Fruit fly (Drosophila melanogaster) whole organism, prepupa: ENCODE results near the gene Ilp1.

Source experiments
- Blimp-1 ChIP-seq: fragments of 200-800 bp; sonication (Bioruptor generic); optimal IDR thresholded peaks from 3 replicates; lab custom pipeline; 2017; ENCODE audit warnings: missing biosample characterization, missing genetic modification characterization, mild to moderate bottlenecking, moderate library complexity, missing genetic modification reagents
- CG10669 ChIP-seq: fragments of 200-800 bp; sonication (Bioruptor generic); optimal IDR thresholded peaks from 3 replicates; lab custom pipeline; 2018; ENCODE audit warnings: missing biosample characterization, mild to moderate bottlenecking, missing genetic modification characterization, moderate library complexity
- CG11762 ChIP-seq: fragments of 200-800 bp; sonication (Bioruptor generic); optimal IDR thresholded peaks from 3 replicates; lab custom pipeline; 2016; ENCODE audit warnings: missing biosample characterization, missing genetic modification characterization; ENCODE audit not compliant: insufficient read depth
- CG15336 ChIP-seq: fragments of 200-800 bp; sonication (Bioruptor generic); IDR thresholded peaks from 2 replicates; pipeline ENCODE4 v1.3.6; 2022; ENCODE audit warnings: missing biosample characterization, missing genetic modification characterization
- CG1621 ChIP-seq: fragments of 200-800 bp; sonication (Bioruptor generic); optimal IDR thresholded peaks from 3 replicates; lab custom pipeline; 2018; ENCODE audit warnings: missing biosample characterization, mild to moderate bottlenecking, missing genetic modification characterization
- CG16779 ChIP-seq: fragments of 200-800 bp; sonication (Bioruptor generic); optimal IDR thresholded peaks from 3 replicates; lab custom pipeline; 2017; ENCODE audit warnings: missing biosample characterization, mild to moderate bottlenecking, missing genetic modification characterization
- CG3032 ChIP-seq: fragments of 200-800 bp; optimal IDR thresholded peaks from 2 replicates; lab custom pipeline; 2019; ENCODE audit warnings: missing biosample characterization, mild to moderate bottlenecking, missing genetic modification characterization, moderate library complexity
- CG31627 ChIP-seq: fragments of 200-800 bp; sonication (Bioruptor generic); optimal IDR thresholded peaks from 3 replicates; lab custom pipeline; 2016; ENCODE audit warnings: missing biosample characterization, missing genetic modification characterization
- CG32006 ChIP-seq: fragments of 200-800 bp; sonication (Bioruptor generic); optimal IDR thresholded peaks from 3 replicates; lab custom pipeline; 2017; ENCODE audit warnings: missing biosample characterization, mild to moderate bottlenecking, missing genetic modification characterization
- CG34406 ChIP-seq: fragments of 200-800 bp; sonication (Bioruptor generic); optimal IDR thresholded peaks from 3 replicates; lab custom pipeline; 2016; ENCODE audit warnings: missing biosample characterization, missing genetic modification characterization
- CG3919 ChIP-seq: fragments of 200-800 bp; sonication (Bioruptor generic); optimal IDR thresholded peaks from 3 replicates; lab custom pipeline; 2016; ENCODE audit warnings: missing biosample characterization, missing genetic modification characterization
- CG6163 ChIP-seq: fragments of 200-800 bp; sonication (Bioruptor generic); IDR thresholded peaks from 3 replicates; pipeline ENCODE4 v1.3.6; 2022; ENCODE audit warnings: missing biosample characterization, missing genetic modification characterization
- CG6276 ChIP-seq: fragments of 200-800 bp; sonication (Bioruptor generic); optimal IDR thresholded peaks from 2 replicates; lab custom pipeline; 2017; ENCODE audit warnings: missing biosample characterization, mild to moderate bottlenecking, missing genetic modification characterization
- CG6792 ChIP-seq: fragments of 200-800 bp; sonication (Bioruptor generic); optimal IDR thresholded peaks from 3 replicates; lab custom pipeline; 2016; ENCODE audit warnings: missing biosample characterization, missing genetic modification characterization
- CG7368 ChIP-seq: fragments of 200-800 bp; sonication (Bioruptor generic); optimal IDR thresholded peaks from 3 replicates; lab custom pipeline; 2016; ENCODE audit warnings: missing biosample characterization, missing genetic modification characterization
- CG8119 ChIP-seq: fragments of 200-800 bp; sonication (Bioruptor generic); IDR thresholded peaks from 3 replicates; pipeline ENCODE4 v1.3.6; 2022; ENCODE audit warnings: missing biosample characterization, missing genetic modification characterization
- CG8319 ChIP-seq: fragments of 200-800 bp; sonication (Bioruptor generic); optimal IDR thresholded peaks from 3 replicates; lab custom pipeline; 2016; ENCODE audit warnings: missing biosample characterization, missing genetic modification characterization
- CG8632 ChIP-seq: fragments of 200-800 bp; sonication (Bioruptor generic); optimal IDR thresholded peaks from 3 replicates; lab custom pipeline; 2016; ENCODE audit warnings: missing biosample characterization, missing genetic modification characterization
- Hr38 ChIP-seq: sonication (Bioruptor generic); optimal IDR thresholded peaks from 2 replicates; lab custom pipeline; 2016; ENCODE audit warnings: missing biosample characterization, missing genetic modification characterization
- Lpt ChIP-seq: fragments of 200-800 bp; sonication (Bioruptor generic); optimal IDR thresholded peaks from 3 replicates; lab custom pipeline; 2016; ENCODE audit warnings: missing biosample characterization, missing genetic modification characterization
- Met ChIP-seq: fragments of 200-800 bp; sonication (Bioruptor generic); optimal IDR thresholded peaks from 3 replicates; lab custom pipeline; 2016; ENCODE audit warnings: missing biosample characterization, missing genetic modification characterization
- OdsH ChIP-seq: fragments of 200-800 bp; sonication (Bioruptor generic); optimal IDR thresholded peaks from 3 replicates; lab custom pipeline; 2016; ENCODE audit warnings: missing biosample characterization, missing genetic modification characterization
- Smox ChIP-seq: fragments of 200-800 bp; sonication (Bioruptor generic); optimal IDR thresholded peaks from 3 replicates; lab custom pipeline; 2016; ENCODE audit warnings: missing biosample characterization, missing genetic modification characterization
- achi ChIP-seq: fragments of 200-800 bp; sonication (Bioruptor generic); optimal IDR thresholded peaks from 3 replicates; lab custom pipeline; 2016; ENCODE audit warnings: missing biosample characterization, missing genetic modification characterization
- dac ChIP-seq: fragments of 200-800 bp; sonication (Bioruptor generic); optimal IDR thresholded peaks from 2 replicates; lab custom pipeline; 2017; ENCODE audit warnings: missing biosample characterization, mild to moderate bottlenecking, missing genetic modification characterization
- dsx ChIP-seq: fragments of 200-800 bp; optimal IDR thresholded peaks from 3 replicates; lab custom pipeline; 2019; ENCODE audit warnings: missing biosample characterization, mild to moderate bottlenecking, missing genetic modification characterization, moderate library complexity; ENCODE audit not compliant: poor library complexity, severe bottlenecking
- eg ChIP-seq: fragments of 200-800 bp; sonication (Bioruptor generic); IDR thresholded peaks from 3 replicates; pipeline ENCODE4 v1.3.6; 2022; ENCODE audit warnings: missing biosample characterization, missing genetic modification characterization
- esn ChIP-seq: fragments of 200-800 bp; sonication (Bioruptor generic); optimal IDR thresholded peaks from 2 replicates; lab custom pipeline; 2016; ENCODE audit warnings: missing biosample characterization, mild to moderate bottlenecking, missing genetic modification characterization, moderate library complexity
- fd59A ChIP-seq: fragments of 200-800 bp; sonication (Bioruptor generic); optimal IDR thresholded peaks from 2 replicates; lab custom pipeline; 2017; ENCODE audit warnings: missing biosample characterization, mild to moderate bottlenecking, missing genetic modification characterization, missing genetic modification reagents
- fkh ChIP-seq: fragments of 200-800 bp; sonication (Bioruptor generic); optimal IDR thresholded peaks from 3 replicates; lab custom pipeline; 2017; ENCODE audit warnings: missing biosample characterization, mild to moderate bottlenecking, missing genetic modification characterization, moderate library complexity
- lz ChIP-seq: fragments of 200-800 bp; sonication (Bioruptor generic); optimal IDR thresholded peaks from 3 replicates; lab custom pipeline; 2016; ENCODE audit warnings: missing biosample characterization, missing genetic modification characterization
- svp ChIP-seq: fragments of 200-800 bp; sonication (Bioruptor generic); peaks from one replicate; lab custom pipeline; 2016; ENCODE audit warnings: missing biosample characterization, missing genetic modification characterization

The Ilp1 gene

dm6 chr3L:9797587-9797986 is 633 bp upstream of the Ilp1 start, which contains the start of gene Zasp67:
Gene Zasp67 (minus strand): TSS chr3L:9797687.
- TF ChIP-seq CG6792 = no peak

dm6 chr3L:9799398-9799797 is 1.2 kb downstream of the Ilp1 start, which contains the start of gene Ilp2:
Gene Ilp2 (plus strand): TSS chr3L:9799698.
- TF ChIP-seq Blimp-1 (GFP tag; lab: Kevin White, UChicago) = no peak
- TF ChIP-seq esn = no peak
- TF ChIP-seq CG8632 (GFP tag; lab: Kevin White, UChicago) = no peak
- no peak for TF ChIP-seq CG6792
- TF ChIP-seq OdsH = no peak
- TF ChIP-seq lz (GFP tag; lab: Kevin White, UChicago) = no peak
- no peak for TF ChIP-seq fd59A (GFP tag; lab: Kevin White, UChicago)

dm6 chr3L:9802020-9802419 is 3.8 kb downstream of the Ilp1 start, which contains the start of gene Ilp3:
Gene Ilp3 (minus strand): TSS chr3L:9802120.
- TF ChIP-seq CG6276 (GFP tag; lab: Kevin White, UChicago) (no peak), CG3032 (tag; lab: Kevin White, UChicago) (no peak), Smox (GFP tag; lab: Kevin White, UChicago) (no peak), CG8119 (GFP tag; lab: Robert Waterston, UW) (no peak), OdsH (no peak), CG32006 (no peak), CG8632 (GFP tag; lab: Kevin White, UChicago) (no peak), achi (GFP tag; lab: Kevin White, UChicago) (no peak), CG11762 (GFP tag; lab: Kevin White, UChicago) (no peak), CG3919 (GFP tag; lab: Kevin White, UChicago) (no peak)
- TF ChIP-seq, all 60 proteins: peak for 0

dm6 chr3L:9804125-9804524 is 5.9 kb downstream of the Ilp1 start, which contains the start of gene Ilp4:
Gene Ilp4 (minus strand): TSS chr3L:9804263.
- no peak for TF ChIP-seq CG7368 (GFP tag; lab: Kevin White, UChicago)
- no peak for TF ChIP-seq CG8319 (GFP tag; lab: Kevin White, UChicago)
- TF ChIP-seq Hr38 = no peak
- TF ChIP-seq CG3032 (tag; lab: Kevin White, UChicago) = no peak
- no peak for TF ChIP-seq CG31627 (GFP tag; lab: Kevin White, UChicago)

dm6 chr3L:9813345-9813897 is 15.2 kb downstream of the Ilp1 start, which contains the start of gene CG43897:
Gene CG43897 (plus strand): TSS chr3L:9813847.
- TF ChIP-seq OdsH (no peak), CG8632 (GFP tag; lab: Kevin White, UChicago) (no peak), CG6163 (GFP tag; lab: Robert Waterston, UW) (no peak), achi (GFP tag; lab: Kevin White, UChicago) (no peak), CG16779 (no peak), svp (GFP tag; lab: Kevin White, UChicago) (no peak), Met (no peak), CG1621 (tag; lab: Kevin White, UChicago) (no peak)

- no peak for TF ChIP-seq CG34406 (GFP tag; lab: Kevin White, UChicago)
- peak; percentile 2 for TF ChIP-seq CG6276 (GFP tag; lab: Kevin White, UChicago)
- no peak for TF ChIP-seq fkh (GFP tag; lab: Kevin White, UChicago)
- TF ChIP-seq eg (GFP tag; lab: Robert Waterston, UW) = peak; percentile 84
- TF ChIP-seq CG10669 = no peak
- peak; percentile 17 for TF ChIP-seq Lpt
- no peak for TF ChIP-seq OdsH
- no peak for TF ChIP-seq dsx (GFP tag; lab: Kevin White, UChicago)
- no peak for TF ChIP-seq esn
- no peak for TF ChIP-seq CG3919 (GFP tag; lab: Kevin White, UChicago)
- 0 out of 3 replicates have a peak, but pooled peaks have one; percentile 26 for TF ChIP-seq CG6163 (GFP tag; lab: Robert Waterston, UW)
- TF ChIP-seq CG11762 (GFP tag; lab: Kevin White, UChicago) = no peak
- peak; percentile 47 for TF ChIP-seq CG8119 (GFP tag; lab: Robert Waterston, UW)
- peak; percentile 52; the same call in 1 of the 2 replicates for TF ChIP-seq CG15336 (GFP tag; lab: Robert Waterston, UW)
- no peak for TF ChIP-seq dac (GFP tag; lab: Kevin White, UChicago)
- TF ChIP-seq Met = no peak
These were observed 16.4 kb downstream of the Ilp1 start for dm6 chr3L:9814621-9815020.
